Worm (Caenorhabditis elegans): Measurements from ENCODE around the gene srd-36.
"Not testable (repeated sequence)": the region's sequence is repeated elsewhere in the genome, so short reads cannot be mapped to it uniquely, and the experiment has no call there.

ce11 chrX:13261037-13261592 lies 33.5 kb downstream of the srd-36 start:
- TF ChIP-seq lin-15B (tag; optimal IDR thresholded peaks at IDR 0.05); ama-1 (optimal IDR thresholded peaks at IDR 0.05): not testable (repeated sequence)

Measured in whole organism, L4 larva.